3 worm cellular contexts compared by ENCODE assay signal in the genomic region with DNA sequence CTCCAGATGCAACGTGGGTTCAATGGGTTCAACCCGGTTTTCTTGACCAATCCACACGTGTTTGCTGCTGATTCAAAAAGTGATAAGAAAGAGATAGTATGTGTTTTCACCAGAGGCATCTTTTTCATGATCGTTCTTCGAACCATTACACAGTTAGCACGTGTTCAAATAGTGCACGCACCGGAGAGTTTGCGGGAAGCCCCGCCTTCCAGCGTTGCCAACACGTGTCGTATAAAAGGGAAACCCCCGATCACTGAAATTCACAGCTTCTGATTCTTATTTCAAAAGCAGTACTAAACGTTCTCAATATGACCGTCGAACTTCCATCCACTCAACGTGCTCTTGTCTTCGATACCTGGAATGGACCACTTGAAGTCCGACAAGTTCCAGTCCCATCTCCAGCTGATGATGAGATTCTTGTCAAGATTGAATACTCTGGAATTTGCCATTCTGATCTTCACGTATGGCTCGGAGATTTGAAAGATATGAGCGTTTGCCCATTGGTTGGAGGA.
TF ChIP-seq lines count a peak whose summit lies in the region.

A gene (plus strand): TSS at position 261 of the 512 bp plus-strand sequence.

TF ChIP-seq in whole organism, L1 larva, 84 proteins besides CTCF, POLR2A, EP300 and RAD21 (continued from another document):
- TF ChIP-seq unc-130 (tag; optimal IDR thresholded peaks at IDR 0.05; lab: Kevin White, UChicago), result peak; percentile 67
- peak; percentile 82 for TF ChIP-seq snu-23 (GFP tag; optimal IDR thresholded peaks at IDR 0.05; lab: Kevin White, UChicago)
- peak; percentile 97 for TF ChIP-seq nhr-71 (tag; optimal IDR thresholded peaks at IDR 0.05; lab: Kevin White, UChicago)
- no peak for TF ChIP-seq sptf-1 (tag; optimal IDR thresholded peaks at IDR 0.05; lab: Kevin White, UChicago)
- TF ChIP-seq ceh-88 (GFP tag; IDR thresholded peaks at IDR 0.05; lab: Robert Waterston, UW), result no peak; the same call in none of the 2 replicates
- no peak for TF ChIP-seq nhr-237 (tag; optimal IDR thresholded peaks at IDR 0.05; lab: Kevin White, UChicago)
- peak; percentile 70 for TF ChIP-seq jun-1 (tag; optimal IDR thresholded peaks at IDR 0.05; lab: Kevin White, UChicago)
- TF ChIP-seq elt-3 (tag; optimal IDR thresholded peaks at IDR 0.05; lab: Kevin White, UChicago), result peak in 3 of 6 experiments; percentile 18 to 99 (median 41)
- TF ChIP-seq nhr-90 (tag; optimal IDR thresholded peaks at IDR 0.05; lab: Kevin White, UChicago; ENCODE audit: poor library complexity), result peak; percentile 75
- peak; percentile 56 for TF ChIP-seq pax-3 (tag; optimal IDR thresholded peaks at IDR 0.05; lab: Kevin White, UChicago)
- no peak for TF ChIP-seq fkh-10 (GFP tag; optimal IDR thresholded peaks at IDR 0.05; lab: Kevin White, UChicago)
- TF ChIP-seq nhr-85 (tag; lab: Kevin White, UChicago), result peak; percentile 94
- no peak for TF ChIP-seq hlh-4 (tag; optimal IDR thresholded peaks at IDR 0.05; lab: Kevin White, UChicago)
- TF ChIP-seq blmp-1 (tag; optimal IDR thresholded peaks at IDR 0.05; lab: Kevin White, UChicago), result peak; percentile 89
- TF ChIP-seq mep-1 (tag; optimal IDR thresholded peaks at IDR 0.05; lab: Kevin White, UChicago), result peak; percentile 24
- TF ChIP-seq efl-3 (GFP tag; optimal IDR thresholded peaks at IDR 0.05; lab: Kevin White, UChicago), result no peak
- TF ChIP-seq snpc-4 (tag; optimal IDR thresholded peaks at IDR 0.05; lab: Kevin White, UChicago), result peak; percentile 30
- TF ChIP-seq C34B4.2 (tag; optimal IDR thresholded peaks at IDR 0.05; lab: Kevin White, UChicago), result peak; percentile 42
- no peak for TF ChIP-seq lin-15B (tag; optimal IDR thresholded peaks at IDR 0.05; lab: Kevin White, UChicago)
- peak; percentile 97 for TF ChIP-seq lin-14 (GFP tag; optimal IDR thresholded peaks at IDR 0.05; lab: Kevin White, UChicago)
- no peak for TF ChIP-seq unc-62 (GFP tag; optimal IDR thresholded peaks at IDR 0.05; lab: Kevin White, UChicago)
- no peak for TF ChIP-seq egl-27 (tag; optimal IDR thresholded peaks at IDR 0.05; lab: Kevin White, UChicago)
- peak; percentile 97 for TF ChIP-seq nhr-20 (tag; optimal IDR thresholded peaks at IDR 0.05; lab: Kevin White, UChicago)
- TF ChIP-seq Y116A8C.19 (tag; optimal IDR thresholded peaks at IDR 0.05; lab: Kevin White, UChicago; ENCODE audit: borderline replicate concordance), result no peak
- peak; percentile 37 for TF ChIP-seq skn-1 (tag; optimal IDR thresholded peaks at IDR 0.05; lab: Kevin White, UChicago)
- TF ChIP-seq sox-4 (tag; optimal IDR thresholded peaks at IDR 0.05; lab: Kevin White, UChicago), result peak; percentile 57
- no peak for TF ChIP-seq ceh-90 (tag; optimal IDR thresholded peaks at IDR 0.05; lab: Kevin White, UChicago)
- TF ChIP-seq egl-13 (tag; optimal IDR thresholded peaks at IDR 0.05; lab: Kevin White, UChicago), result no peak
- TF ChIP-seq lin-35 (GFP tag; optimal IDR thresholded peaks at IDR 0.05; lab: Kevin White, UChicago), result peak; percentile 37 to 68
- peak; percentile 91 for TF ChIP-seq rnt-1 (tag; optimal IDR thresholded peaks at IDR 0.05; lab: Kevin White, UChicago)
- TF ChIP-seq dsc-1 (tag; optimal IDR thresholded peaks at IDR 0.05; lab: Kevin White, UChicago), result no peak
- no peak for TF ChIP-seq tlp-1 (tag; optimal IDR thresholded peaks at IDR 0.05; lab: Kevin White, UChicago)
- TF ChIP-seq ceh-82 (tag; optimal IDR thresholded peaks at IDR 0.05; lab: Kevin White, UChicago), result peak in 1 of 3 experiments; percentile 14
- peak; percentile 99 for TF ChIP-seq nhr-19 (GFP tag; conservative IDR thresholded peaks at IDR 0.05; lab: Robert Waterston, UW)
- peak; percentile 1 for TF ChIP-seq C04F5.9 (tag; optimal IDR thresholded peaks at IDR 0.05; lab: Kevin White, UChicago)
TF ChIP-seq in whole organism, L1 larva: peak in this region for 42.

TF ChIP-seq in whole organism, L2 larva, 48 proteins besides CTCF, POLR2A, EP300 and RAD21 (continued from another document):
- TF ChIP-seq lsy-2 (tag; optimal IDR thresholded peaks at IDR 0.05; lab: Kevin White, UChicago) (peak in 1 of 2 experiments; percentile 59), egl-27 (tag; optimal IDR thresholded peaks at IDR 0.05; lab: Kevin White, UChicago) (peak; percentile 59)

TF ChIP-seq in whole organism, young adult, 124 proteins besides CTCF, POLR2A, EP300 and RAD21 (continued from another document):
- TF ChIP-seq chd-7 (tag; optimal IDR thresholded peaks at IDR 0.05; lab: Kevin White, UChicago), result peak; percentile 30
- no peak for TF ChIP-seq madf-8 (GFP tag; conservative IDR thresholded peaks at IDR 0.05; lab: Robert Waterston, UW)
- no peak for TF ChIP-seq madf-10 (tag; optimal IDR thresholded peaks at IDR 0.05; lab: Kevin White, UChicago)
- no peak for TF ChIP-seq zim-3 (tag; optimal IDR thresholded peaks at IDR 0.05; lab: Kevin White, UChicago)
- no peak for TF ChIP-seq attf-6 (GFP tag; IDR thresholded peaks at IDR 0.05; lab: Robert Waterston, UW)
- no peak for TF ChIP-seq atf-7 (tag; optimal IDR thresholded peaks at IDR 0.05; lab: Kevin White, UChicago)
- no peak for TF ChIP-seq sea-2 (GFP tag; IDR thresholded peaks at IDR 0.05; lab: Robert Waterston, UW)
- TF ChIP-seq ztf-22 (GFP tag; optimal IDR thresholded peaks at IDR 0.05; lab: Kevin White, UChicago), result no peak
- TF ChIP-seq T07F8.4 (tag; optimal IDR thresholded peaks at IDR 0.05; lab: Kevin White, UChicago), result no peak
- TF ChIP-seq aptf-2 (GFP tag; conservative IDR thresholded peaks at IDR 0.05; lab: Robert Waterston, UW), result no peak
- no peak for TF ChIP-seq aptf-3 (GFP tag; IDR thresholded peaks at IDR 0.05; lab: Robert Waterston, UW)
- TF ChIP-seq ceh-79 (tag; optimal IDR thresholded peaks at IDR 0.05; lab: Kevin White, UChicago), result no peak
- no peak for TF ChIP-seq bed-2 (GFP tag; IDR thresholded peaks at IDR 0.05; lab: Robert Waterston, UW)
- no peak for TF ChIP-seq Y95B8A.8 (GFP tag; IDR thresholded peaks at IDR 0.05; lab: Robert Waterston, UW)
- TF ChIP-seq ceh-91 (GFP tag; IDR thresholded peaks at IDR 0.05; lab: Robert Waterston, UW), result no peak
- TF ChIP-seq B0261.1 (tag; optimal IDR thresholded peaks at IDR 0.05; lab: Kevin White, UChicago), result no peak
- no peak for TF ChIP-seq hmg-1.2 (GFP tag; IDR thresholded peaks at IDR 0.05; lab: Robert Waterston, UW)
- TF ChIP-seq lin-26 (GFP tag; IDR thresholded peaks at IDR 0.05; lab: Robert Waterston, UW), result peak; percentile 51
- no peak for TF ChIP-seq pha-4 (tag; optimal IDR thresholded peaks at IDR 0.05; lab: Kevin White, UChicago)
- TF ChIP-seq nfya-1 (tag; optimal IDR thresholded peaks at IDR 0.05; lab: Kevin White, UChicago; ENCODE audit: borderline replicate concordance, insufficient read depth), result no peak
- no peak for TF ChIP-seq gei-17 (GFP tag; optimal IDR thresholded peaks at IDR 0.05; lab: Kevin White, UChicago)
- no peak for TF ChIP-seq B0336.3 (GFP tag; IDR thresholded peaks at IDR 0.05; lab: Robert Waterston, UW)
- no peak for TF ChIP-seq lsy-27 (tag; optimal IDR thresholded peaks at IDR 0.05; lab: Kevin White, UChicago; ENCODE audit: borderline replicate concordance, insufficient read depth)
- TF ChIP-seq athp-1 (tag; optimal IDR thresholded peaks at IDR 0.05; lab: Kevin White, UChicago), result no peak
- no peak for TF ChIP-seq madf-6 (GFP tag; IDR thresholded peaks at IDR 0.05; lab: Robert Waterston, UW)
- TF ChIP-seq let-607 (tag; optimal IDR thresholded peaks at IDR 0.05; lab: Kevin White, UChicago), result no peak
- TF ChIP-seq snpc-1.1 (tag; optimal IDR thresholded peaks at IDR 0.05; lab: Kevin White, UChicago; ENCODE audit: insufficient read depth), result no peak
- no peak for TF ChIP-seq T26A5.8 (tag; optimal IDR thresholded peaks at IDR 0.05; lab: Kevin White, UChicago)
- no peak for TF ChIP-seq F55B11.4 (tag; optimal IDR thresholded peaks at IDR 0.05; lab: Kevin White, UChicago; ENCODE audit: borderline replicate concordance, insufficient read depth)
- peak; percentile 93 for TF ChIP-seq ztf-26 (tag; optimal IDR thresholded peaks at IDR 0.05; lab: Kevin White, UChicago)
- TF ChIP-seq ceh-27 (GFP tag; optimal IDR thresholded peaks at IDR 0.05; lab: Kevin White, UChicago), result no peak
- TF ChIP-seq F10E7.11 (tag; optimal IDR thresholded peaks at IDR 0.05; lab: Kevin White, UChicago), result no peak
- no peak for TF ChIP-seq efl-1 (GFP tag; optimal IDR thresholded peaks at IDR 0.05; lab: Kevin White, UChicago)
- TF ChIP-seq die-1 (tag; optimal IDR thresholded peaks at IDR 0.05; lab: Kevin White, UChicago), result peak; percentile 36
- no peak for TF ChIP-seq xnd-1 (tag; optimal IDR thresholded peaks at IDR 0.05; lab: Kevin White, UChicago)
- no peak for TF ChIP-seq rpc-1 (optimal IDR thresholded peaks at IDR 0.05; lab: Kevin White, UChicago)
- no peak for TF ChIP-seq rpc-1 (tag; optimal IDR thresholded peaks at IDR 0.05; lab: Kevin White, UChicago)
- no peak for TF ChIP-seq dpff-1 (tag; optimal IDR thresholded peaks at IDR 0.05; lab: Kevin White, UChicago)
- no peak for TF ChIP-seq sptf-2 (GFP tag; optimal IDR thresholded peaks at IDR 0.05; lab: Kevin White, UChicago)
- TF ChIP-seq unc-130 (GFP tag; optimal IDR thresholded peaks at IDR 0.05; lab: Kevin White, UChicago), result no peak
- no peak for TF ChIP-seq F33H1.4 (GFP tag; IDR thresholded peaks at IDR 0.05; lab: Robert Waterston, UW)
- no peak for TF ChIP-seq Y56A3A.18 (GFP tag; IDR thresholded peaks at IDR 0.05; lab: Robert Waterston, UW)
- no peak for TF ChIP-seq nhr-27 (tag; optimal IDR thresholded peaks at IDR 0.05; lab: Kevin White, UChicago)
- TF ChIP-seq nhr-120 (GFP tag; IDR thresholded peaks at IDR 0.05; lab: Robert Waterston, UW), result no peak
- no peak for TF ChIP-seq ztf-3 (GFP tag; optimal IDR thresholded peaks at IDR 0.05; lab: Kevin White, UChicago)
- TF ChIP-seq snpc-4 (GFP tag; optimal IDR thresholded peaks at IDR 0.05; lab: Kevin White, UChicago), result no peak
- TF ChIP-seq snpc-4 (tag; optimal IDR thresholded peaks at IDR 0.05; lab: Kevin White, UChicago), result no peak
- TF ChIP-seq cebp-1 (GFP tag; IDR thresholded peaks at IDR 0.05; lab: Robert Waterston, UW), result no peak
- peak; percentile 58 for TF ChIP-seq cebp-1 (tag; optimal IDR thresholded peaks at IDR 0.05; lab: Kevin White, UChicago)
- no peak for TF ChIP-seq bed-1 (GFP tag; IDR thresholded peaks at IDR 0.05; lab: Robert Waterston, UW)
